Fruit fly (Drosophila melanogaster): Measurements from ENCODE around the gene cmpy.

Gene cmpy

DNA sequence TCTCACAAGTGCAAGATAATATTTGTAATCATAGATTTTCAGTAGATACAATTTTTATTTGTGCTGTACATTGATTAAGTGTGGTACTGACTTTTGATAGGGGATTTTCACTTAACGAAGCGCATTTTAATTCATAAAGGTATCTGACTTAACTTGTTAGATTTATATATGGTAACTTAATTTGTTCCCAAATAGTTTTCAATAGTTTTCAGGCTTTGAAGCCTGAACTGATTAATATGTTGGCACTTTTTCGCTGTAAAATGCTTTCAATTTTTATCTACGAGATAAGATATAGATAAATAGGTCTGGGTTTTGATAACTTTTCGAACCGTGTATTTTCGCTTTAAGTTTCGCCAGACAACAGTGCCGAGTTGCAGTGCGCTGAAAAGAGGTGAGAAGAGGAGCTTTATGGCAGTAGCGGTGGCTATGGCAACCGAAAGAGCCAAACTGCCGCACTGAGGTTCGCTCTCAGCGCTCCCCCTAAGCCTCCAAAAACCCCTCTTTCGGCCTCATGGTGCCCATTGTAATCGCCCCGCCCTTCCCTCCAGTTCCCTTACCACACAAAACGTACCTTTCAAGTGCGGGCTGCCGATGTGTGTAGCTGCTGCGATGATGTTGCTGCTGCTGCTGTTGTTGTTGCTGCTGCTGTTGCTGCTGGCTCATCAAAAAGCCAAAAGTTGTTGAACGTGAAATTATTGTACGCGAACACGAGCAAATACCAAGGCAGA is 14.7 kb upstream of the cmpy start (continued):
- no peak for TF ChIP-seq pb (GFP tag; optimal IDR thresholded peaks at IDR 0.05)
- no peak for TF ChIP-seq Dip3 (GFP tag; optimal IDR thresholded peaks at IDR 0.05)
- no peak for TF ChIP-seq dati (GFP tag; IDR thresholded peaks at IDR 0.05)
- TF ChIP-seq sqz (GFP tag; optimal IDR thresholded peaks at IDR 0.05) = no peak
- TF ChIP-seq H2.0 (GFP tag; IDR thresholded peaks at IDR 0.05) = no peak
- TF ChIP-seq CG33557 (GFP tag; optimal IDR thresholded peaks at IDR 0.05) = no peak

DNA sequence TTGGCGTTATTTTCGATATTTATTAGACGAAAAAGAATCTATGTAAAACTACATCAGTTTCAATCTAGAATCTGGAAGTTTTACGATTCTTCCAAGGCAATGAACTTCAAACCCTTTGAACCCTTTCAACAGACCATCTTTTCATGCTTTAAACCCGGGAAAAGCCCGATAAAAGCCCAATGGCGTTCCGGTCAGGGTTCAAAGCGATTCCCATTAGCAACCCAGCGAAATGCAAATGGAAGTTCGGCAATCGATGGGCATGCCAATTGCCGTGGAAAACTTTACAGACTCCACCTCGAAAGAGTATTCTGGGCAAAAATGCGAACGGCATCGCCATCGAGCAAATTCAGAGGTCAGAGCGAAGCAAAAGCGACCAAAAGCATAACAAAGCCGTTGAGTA is 13.5 kb upstream of the cmpy start:
- TF ChIP-seq slbo (GFP tag; IDR thresholded peaks at IDR 0.05) (peak; percentile 32; the same call in 1 of the 2 replicates), Med (GFP tag) (peak; percentile 59), nmo (GFP tag; optimal IDR thresholded peaks at IDR 0.05) (no peak), CG11247 (GFP tag; IDR thresholded peaks at IDR 0.05) (0 out of 2 replicates have a peak, but pooled peaks have one; percentile 18), CG4707 (GFP tag; optimal IDR thresholded peaks at IDR 0.05) (no peak), Spps (tag; optimal IDR thresholded peaks at IDR 0.05) (no peak), row (GFP tag; IDR thresholded peaks at IDR 0.05) (peak; percentile 31; the same call in 2 of the 3 replicates), CG6272 (GFP tag; IDR thresholded peaks at IDR 0.05) (no peak), CG12219 (GFP tag; optimal IDR thresholded peaks at IDR 0.05) (no peak), MBD-R2 (GFP tag; IDR thresholded peaks at IDR 0.05) (no peak), D19A (tag; optimal IDR thresholded peaks at IDR 0.05) (peak; percentile 2), B-H2 (GFP tag; optimal IDR thresholded peaks at IDR 0.05) (no peak), lmd (GFP tag; IDR thresholded peaks at IDR 0.05) (0 out of 2 replicates have a peak, but pooled peaks have one; percentile 19), p53 (GFP tag; optimal IDR thresholded peaks at IDR 0.05) (no peak), Rfx (GFP tag; IDR thresholded peaks at IDR 0.05) (0 out of 2 replicates have a peak, but pooled peaks have one; percentile 22), phol (tag; optimal IDR thresholded peaks at IDR 0.05) (no peak), CG13424 (tag; optimal IDR thresholded peaks at IDR 0.05) (no peak), org-1 (GFP tag; optimal IDR thresholded peaks at IDR 0.05) (no peak), dpn (GFP tag; optimal IDR thresholded peaks at IDR 0.05) (no peak), fd3F (GFP tag; optimal IDR thresholded peaks at IDR 0.05) (peak; percentile 6), her (GFP tag; optimal IDR thresholded peaks at IDR 0.05) (no peak), CG42726 (GFP tag; IDR thresholded peaks at IDR 0.05; ENCODE audit: partially characterized antibody) (no peak), CG6175 (GFP tag; IDR thresholded peaks at IDR 0.05) (0 out of 3 replicates have a peak, but pooled peaks have one; percentile 15), HmgZ (tag; optimal IDR thresholded peaks at IDR 0.05) (no peak), Awh (GFP tag; IDR thresholded peaks at IDR 0.05) (0 out of 2 replicates have a peak, but pooled peaks have one; percentile 33), ara (GFP tag; IDR thresholded peaks at IDR 0.05) (no peak), Fer3 (tag; optimal IDR thresholded peaks at IDR 0.05) (no peak), Scr (GFP tag; IDR thresholded peaks at IDR 0.05; ENCODE audit: partially characterized antibody) (no peak), Dek (tag; optimal IDR thresholded peaks at IDR 0.05) (no peak), Xrp1 (GFP tag; IDR thresholded peaks at IDR 0.05) (no peak)

Data from whole organism, embryonic.